Worm (Caenorhabditis elegans) whole organism, L4 larva: ENCODE results near the gene F13E6.2.

Source experiments
- R02D3.7 ChIP-seq: fragments of 150-350 bp; sonication (generic microtip); optimal IDR thresholded peaks from 3 replicates; lab custom pipeline; 2014; ENCODE audit warnings: missing biosample characterization, missing genetic modification characterization
- aly-2 ChIP-seq: sonication (generic microtip); optimal IDR thresholded peaks from 2 replicates; lab custom pipeline; 2018; ENCODE audit warnings: missing biosample characterization, missing genetic modification characterization
- dmd-9 ChIP-seq: fragments of 200-800 bp; sonication (Bioruptor generic); IDR thresholded peaks from 2 replicates; pipeline ENCODE4 v1.3.6; 2022; ENCODE audit warnings: missing genetic modification reagents, missing genetic modification characterization, missing compliant biosample characterization
- mdt-29 ChIP-seq: fragments of 200-800 bp; sonication (Bioruptor generic); IDR thresholded peaks from 2 replicates; pipeline ENCODE4 v1.3.6; 2022; ENCODE audit warnings: missing genetic modification reagents, missing genetic modification characterization, missing compliant biosample characterization
- nhr-102 ChIP-seq: sonication (generic microtip); optimal IDR thresholded peaks from 2 replicates; lab custom pipeline; 2016; ENCODE audit warnings: mild to moderate bottlenecking, missing genetic modification characterization, moderate library complexity, missing compliant biosample characterization
- nhr-41 ChIP-seq: fragments of 200-800 bp; sonication (Bioruptor generic); IDR thresholded peaks from 2 replicates; pipeline ENCODE4 v1.3.6; 2022; ENCODE audit warnings: missing genetic modification reagents, missing genetic modification characterization, missing compliant biosample characterization
- nhr-6 ChIP-seq: fragments of 150-350 bp; optimal IDR thresholded peaks from 2 replicates; lab custom pipeline; 2014; ENCODE audit warnings: missing biosample characterization, missing genetic modification characterization
- snpc-4 ChIP-seq: fragments of 150-350 bp; optimal IDR thresholded peaks from 2 replicates; lab custom pipeline; 2014; ENCODE audit warnings: missing biosample characterization, missing genetic modification characterization
- unc-62 ChIP-seq, 3 experiments: fragments of 150-350 bp in 1 of 3; sonication (generic microtip); optimal IDR thresholded peaks in 2 of 3; peaks in 1 of 3; 1 replicate in 1 of 3; 2 replicates in 2 of 3; lab custom pipeline; 2014 to 2017; ENCODE audit warnings: missing biosample characterization in 3 of 3, missing genetic modification characterization in 3 of 3, missing genetic modification reagents in 3 of 3, missing genotype in 1 of 3
- zag-1 ChIP-seq: fragments of 150-350 bp; optimal IDR thresholded peaks from 2 replicates; lab custom pipeline; 2014; ENCODE audit warnings: missing biosample characterization, missing genetic modification characterization
- zip-11 ChIP-seq: fragments of 200-800 bp; sonication (Bioruptor generic); IDR thresholded peaks from 2 replicates; pipeline ENCODE4 v1.3.6; 2022; ENCODE audit warnings: missing genetic modification characterization, missing compliant biosample characterization

DNA sequence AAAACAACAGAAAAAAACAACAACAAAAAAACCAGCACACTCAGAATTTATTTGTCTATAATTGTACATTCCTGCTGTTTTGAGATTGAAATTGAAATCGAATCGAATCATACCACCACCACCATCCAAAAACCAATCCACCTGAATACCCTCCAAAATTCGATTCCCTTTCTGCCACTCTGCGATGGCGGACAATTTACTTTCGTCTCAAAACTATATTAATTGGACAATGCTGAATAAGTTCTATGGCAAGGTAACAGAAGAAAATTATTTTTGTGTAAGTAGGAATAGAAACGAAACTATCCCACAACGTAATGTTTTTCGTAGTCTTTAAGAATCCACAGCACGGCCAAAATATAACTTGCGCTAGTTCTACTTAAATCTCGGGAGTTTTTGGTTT, 14.6 kb downstream of the F13E6.2 start:
- TF ChIP-seq dmd-9 (GFP tag; lab: Robert Waterston, UW) (no peak), nhr-41 (GFP tag; lab: Robert Waterston, UW) (no peak), zip-11 (GFP tag; lab: Robert Waterston, UW) (no peak), R02D3.7 (tag; lab: Kevin White, UChicago) (no peak), nhr-102 (no peak), aly-2 (tag; lab: Kevin White, UChicago) (no peak), mdt-29 (GFP tag; lab: Robert Waterston, UW) (no peak), unc-62 (GFP tag; optimal IDR thresholded peaks at IDR 0.05 in 1 of 2; lab: Kevin White, UChicago) (no peak), unc-62 (tag; optimal IDR thresholded peaks at IDR 0.05; lab: Kevin White, UChicago) (no peak), snpc-4 (no peak), zag-1 (tag; lab: Kevin White, UChicago) (no peak), nhr-6 (tag; lab: Kevin White, UChicago) (no peak)
